Fruit fly (Drosophila melanogaster) whole organism, embryonic: ENCODE results near the gene CG6766.

Source experiments
- ATbp ChIP-seq: fragments of 200-800 bp; sonication (Bioruptor generic); optimal IDR thresholded peaks from 2 replicates; lab custom pipeline; 2017; ENCODE audit warnings: missing biosample characterization, mild to moderate bottlenecking, missing genetic modification characterization, missing genetic modification reagents
- Adf1 ChIP-seq: fragments of 200-800 bp; sonication (Bioruptor generic); IDR thresholded peaks from 2 replicates; pipeline ENCODE4 v1.3.6; 2022; ENCODE audit warnings: missing biosample characterization, missing genetic modification characterization
- Asciz ChIP-seq: fragments of 200-800 bp; sonication (Bioruptor generic); optimal IDR thresholded peaks from 2 replicates; lab custom pipeline; 2017; ENCODE audit warnings: missing biosample characterization, mild to moderate bottlenecking, missing genetic modification characterization, missing genetic modification reagents
- Awh ChIP-seq: fragments of 200-800 bp; sonication (Bioruptor generic); IDR thresholded peaks from 2 replicates; pipeline ENCODE4, ENCODE4 v1.3.6; 2022; ENCODE audit warnings: missing biosample characterization, missing genetic modification characterization
- BEAF-32 ChIP-seq: fragments of 200-800 bp; sonication (Bioruptor generic); optimal IDR thresholded peaks from 3 replicates; lab custom pipeline; 2017; ENCODE audit warnings: missing biosample characterization, missing genetic modification characterization, mild to moderate bottlenecking, moderate library complexity, missing genetic modification reagents
- Bdp1 ChIP-seq: fragments of 200-800 bp; sonication (Bioruptor generic); optimal IDR thresholded peaks from 3 replicates; lab custom pipeline; 2016; ENCODE audit warnings: missing biosample characterization, missing genetic modification characterization
- Bteb2 ChIP-seq: fragments of 200-800 bp; sonication (Bioruptor generic); optimal IDR thresholded peaks from 2 replicates; lab custom pipeline; 2016; ENCODE audit warnings: missing biosample characterization, missing genetic modification characterization
- CG10147 ChIP-seq: fragments of 200-800 bp; sonication (Bioruptor generic); optimal IDR thresholded peaks from 2 replicates; lab custom pipeline; 2019; ENCODE audit warnings: missing biosample characterization, mild to moderate bottlenecking, missing genetic modification characterization, moderate library complexity
- CG10274 ChIP-seq: fragments of 200-800 bp; sonication (Bioruptor generic); optimal IDR thresholded peaks from 3 replicates; lab custom pipeline; 2017; ENCODE audit warnings: missing biosample characterization, mild to moderate bottlenecking, missing genetic modification characterization
- CG10366 ChIP-seq: fragments of 200-800 bp; sonication (Bioruptor generic); IDR thresholded peaks from 2 replicates; pipeline ENCODE4 v1.3.6; 2022; ENCODE audit warnings: missing biosample characterization, missing genetic modification characterization
- CG11695 ChIP-seq: fragments of 200-800 bp; sonication (Bioruptor generic); IDR thresholded peaks from 3 replicates; pipeline ENCODE4 v1.3.6; 2022; ENCODE audit warnings: missing biosample characterization, missing genetic modification characterization
- CG11696 ChIP-seq: fragments of 200-800 bp; sonication (Bioruptor generic); IDR thresholded peaks from 2 replicates; pipeline ENCODE4 v1.3.6; 2022; ENCODE audit warnings: missing biosample characterization, missing genetic modification characterization
- CG12744 ChIP-seq: fragments of 200-800 bp; sonication (Bioruptor generic); optimal IDR thresholded peaks from 2 replicates; lab custom pipeline; 2016; ENCODE audit warnings: missing biosample characterization, missing genetic modification characterization
- CG12769 ChIP-seq: fragments of 200-800 bp; sonication (Bioruptor generic); optimal IDR thresholded peaks from 2 replicates; lab custom pipeline; 2019; ENCODE audit warnings: missing biosample characterization, mild to moderate bottlenecking, missing genetic modification characterization, moderate library complexity
- CG2199 ChIP-seq: fragments of 200-800 bp; sonication (Bioruptor generic); IDR thresholded peaks from 3 replicates; pipeline ENCODE4 v1.3.6; 2022; ENCODE audit warnings: missing biosample characterization, missing genetic modification characterization
- CG31441 ChIP-seq: fragments of 200-800 bp; sonication (Bioruptor generic); IDR thresholded peaks from 2 replicates; pipeline ENCODE4 v1.3.6; 2022; ENCODE audit warnings: missing biosample characterization, missing genetic modification characterization
- CG34224 ChIP-seq: fragments of 200-800 bp; sonication (Bioruptor generic); IDR thresholded peaks from 3 replicates; pipeline ENCODE4 v1.3.6; 2022; ENCODE audit warnings: missing biosample characterization, missing genetic modification characterization; ENCODE audit not compliant: partially characterized antibody
- CG4282 ChIP-seq: fragments of 200-800 bp; sonication (Bioruptor generic); optimal IDR thresholded peaks from 2 replicates; lab custom pipeline; 2016; ENCODE audit warnings: missing biosample characterization, missing genetic modification characterization
- CG4707 ChIP-seq: fragments of 200-800 bp; sonication (Bioruptor generic); optimal IDR thresholded peaks from 2 replicates; lab custom pipeline; 2018; ENCODE audit warnings: missing biosample characterization, mild to moderate bottlenecking, missing genetic modification characterization, moderate library complexity
- CG4730 ChIP-seq: fragments of 200-800 bp; sonication (Bioruptor generic); IDR thresholded peaks from 2 replicates; pipeline ENCODE4 v1.3.6; 2022; ENCODE audit warnings: missing biosample characterization, missing genetic modification characterization
- CG4820 ChIP-seq: fragments of 200-800 bp; sonication (Bioruptor generic); optimal IDR thresholded peaks from 3 replicates; lab custom pipeline; 2016; ENCODE audit warnings: missing biosample characterization, missing genetic modification characterization
- CG5953 ChIP-seq: fragments of 200-800 bp; sonication (Bioruptor generic); IDR thresholded peaks from 2 replicates; pipeline ENCODE4 v1.3.6; 2022; ENCODE audit warnings: missing biosample characterization, missing genetic modification characterization
- CG6813 ChIP-seq: fragments of 200-800 bp; sonication (Bioruptor generic); optimal IDR thresholded peaks from 2 replicates; lab custom pipeline; 2017; ENCODE audit warnings: missing biosample characterization, missing genetic modification characterization, mild to moderate bottlenecking, moderate library complexity, missing genetic modification reagents
- CG7786 ChIP-seq: fragments of 200-800 bp; sonication (Bioruptor generic); optimal IDR thresholded peaks from 2 replicates; lab custom pipeline; 2016; ENCODE audit warnings: missing biosample characterization, missing genetic modification characterization
- Doc2 ChIP-seq: fragments of 200-800 bp; sonication (Bioruptor generic); IDR thresholded peaks from 2 replicates; pipeline ENCODE4 v1.3.6; 2022; ENCODE audit warnings: missing biosample characterization, missing genetic modification characterization
- E2f2 ChIP-seq: fragments of 200-800 bp; sonication (Bioruptor generic); IDR thresholded peaks from 2 replicates; pipeline ENCODE4 v1.3.6; 2022; ENCODE audit warnings: missing biosample characterization, missing genetic modification characterization
- Hmr ChIP-seq: fragments of 200-800 bp; sonication (Bioruptor generic); optimal IDR thresholded peaks from 3 replicates; lab custom pipeline; 2017; ENCODE audit warnings: mild to moderate bottlenecking, missing biosample characterization, missing genetic modification reagents, missing genetic modification characterization
- Kr ChIP-seq: fragments of 200-800 bp; sonication (Bioruptor generic); optimal IDR thresholded peaks from 2 replicates; lab custom pipeline; 2017; ENCODE audit warnings: missing biosample characterization, mild to moderate bottlenecking, missing genetic modification characterization
- NC2β ChIP-seq: fragments of 200-800 bp; sonication (Bioruptor generic); optimal IDR thresholded peaks from 2 replicates; lab custom pipeline; 2016; ENCODE audit warnings: missing biosample characterization, missing genetic modification characterization
- Neu2 ChIP-seq: fragments of 200-800 bp; sonication (Bioruptor generic); optimal IDR thresholded peaks from 3 replicates; lab custom pipeline; 2016; ENCODE audit warnings: missing biosample characterization, missing genetic modification characterization, borderline replicate concordance
- PHDP ChIP-seq: fragments of 200-800 bp; sonication (Bioruptor generic); optimal IDR thresholded peaks from 3 replicates; lab custom pipeline; 2018; ENCODE audit warnings: missing biosample characterization, mild to moderate bottlenecking, missing genetic modification characterization, moderate library complexity
- Side ChIP-seq: fragments of 200-800 bp; sonication (Bioruptor generic); optimal IDR thresholded peaks from 2 replicates; lab custom pipeline; 2016; ENCODE audit warnings: missing biosample characterization, missing genetic modification characterization
- bsh ChIP-seq, 2 experiments: fragments of 200-800 bp; sonication (Bioruptor generic); optimal IDR thresholded peaks; 2 replicates each; lab custom pipeline; 2017 to 2018; ENCODE audit warnings: mild to moderate bottlenecking in 2 of 2, missing biosample characterization in 2 of 2, missing genetic modification characterization in 2 of 2, moderate library complexity in 1 of 2
- caup ChIP-seq: fragments of 200-800 bp; sonication (Bioruptor generic); optimal IDR thresholded peaks from 3 replicates; lab custom pipeline; 2017; ENCODE audit warnings: missing biosample characterization, mild to moderate bottlenecking, missing genetic modification characterization, moderate library complexity; ENCODE audit not compliant: severe bottlenecking
- chn ChIP-seq: fragments of 200-800 bp; sonication (Bioruptor generic); optimal IDR thresholded peaks from 2 replicates; lab custom pipeline; 2016; ENCODE audit warnings: missing biosample characterization, missing genetic modification characterization
- da ChIP-seq: fragments of 200-800 bp; sonication (Bioruptor generic); optimal IDR thresholded peaks from 2 replicates; lab custom pipeline; 2016; ENCODE audit warnings: missing biosample characterization, missing genetic modification characterization
- en ChIP-seq: fragments of 200-800 bp; sonication (Bioruptor generic); optimal IDR thresholded peaks from 2 replicates; lab custom pipeline; 2016; ENCODE audit warnings: missing biosample characterization, missing genetic modification characterization
- ewg ChIP-seq: fragments of 200-800 bp; sonication (Bioruptor generic); optimal IDR thresholded peaks from 3 replicates; lab custom pipeline; 2017; ENCODE audit warnings: mild to moderate bottlenecking, missing biosample characterization, missing genetic modification reagents, missing genetic modification characterization
- gem ChIP-seq: fragments of 200-800 bp; sonication (Bioruptor generic); optimal IDR thresholded peaks from 2 replicates; lab custom pipeline; 2019; ENCODE audit warnings: missing biosample characterization, mild to moderate bottlenecking, missing genetic modification characterization, moderate library complexity
- hbn ChIP-seq: fragments of 200-800 bp; sonication (Bioruptor generic); IDR thresholded peaks from 2 replicates; pipeline ENCODE4 v1.3.6; 2022; ENCODE audit warnings: missing biosample characterization, missing genetic modification characterization; ENCODE audit not compliant: partially characterized antibody
- her ChIP-seq: fragments of 200-800 bp; sonication (Bioruptor generic); optimal IDR thresholded peaks from 2 replicates; lab custom pipeline; 2016; ENCODE audit warnings: missing biosample characterization, missing genetic modification characterization
- maf-S ChIP-seq: fragments of 200-800 bp; sonication (Bioruptor generic); optimal IDR thresholded peaks from 2 replicates; lab custom pipeline; 2016; ENCODE audit warnings: missing biosample characterization, missing genetic modification characterization
- mirr ChIP-seq: fragments of 200-800 bp; sonication (Bioruptor generic); optimal IDR thresholded peaks from 3 replicates; lab custom pipeline; 2018; ENCODE audit warnings: missing biosample characterization, mild to moderate bottlenecking, missing genetic modification characterization
- ranshi ChIP-seq: fragments of 200-800 bp; sonication (Bioruptor generic); IDR thresholded peaks from 2 replicates; pipeline ENCODE4 v1.3.6; 2022; ENCODE audit warnings: missing biosample characterization, missing genetic modification characterization
- sd ChIP-seq: fragments of 200-800 bp; sonication (Bioruptor generic); optimal IDR thresholded peaks from 3 replicates; lab custom pipeline; 2018; ENCODE audit warnings: missing biosample characterization, mild to moderate bottlenecking, missing genetic modification characterization, moderate library complexity
- sens ChIP-seq: fragments of 200-800 bp; sonication (Bioruptor generic); peaks from one replicate; lab custom pipeline; 2016; ENCODE audit warnings: missing biosample characterization, missing genetic modification characterization
- slbo ChIP-seq: fragments of 200-800 bp; sonication (Bioruptor generic); IDR thresholded peaks from 2 replicates; pipeline ENCODE4 v1.3.6; 2022; ENCODE audit warnings: missing biosample characterization, missing genetic modification characterization
- tgo ChIP-seq: fragments of 200-800 bp; sonication (Bioruptor generic); IDR thresholded peaks from 3 replicates; pipeline ENCODE4 v1.3.6; 2022; ENCODE audit warnings: missing biosample characterization, missing genetic modification characterization
- tio ChIP-seq: fragments of 200-800 bp; sonication (Bioruptor generic); optimal IDR thresholded peaks from 2 replicates; lab custom pipeline; 2017; ENCODE audit warnings: missing biosample characterization, missing genetic modification characterization, inconsistent platforms
- trem ChIP-seq: fragments of 200-800 bp; optimal IDR thresholded peaks from 3 replicates; lab custom pipeline; 2019; ENCODE audit warnings: missing biosample characterization, mild to moderate bottlenecking, missing genetic modification characterization, moderate library complexity
- usp ChIP-seq: fragments of >200 bp; optimal IDR thresholded peaks from 2 replicates; lab custom pipeline; 2017; ENCODE audit warnings: missing biosample characterization, missing genetic modification characterization
- wor ChIP-seq: fragments of 200-800 bp; sonication (Bioruptor generic); IDR thresholded peaks from 2 replicates; pipeline ENCODE4 v1.3.6; 2022; ENCODE audit warnings: missing biosample characterization, missing genetic modification characterization

CG6766 gene

dm6 chr2L:12063035-12063434 is 22.5 kb upstream of the CG6766 start, which contains the start of gene Rab3-GAP (continued):
- TF ChIP-seq hbn (peak; percentile 63), CG2199 (no peak), CG4707 (GFP tag; lab: Kevin White, UChicago) (no peak), caup (GFP tag; lab: Kevin White, UChicago) (no peak), Neu2 (GFP tag; lab: Kevin White, UChicago) (no peak), gem (no peak), ATbp (no peak), usp (GFP tag; lab: Kevin White, UChicago) (no peak), CG10366 (GFP tag; lab: Robert Waterston, UW) (no peak), CG4730 (GFP tag; lab: Robert Waterston, UW) (no peak), sens (GFP tag; lab: Kevin White, UChicago) (peak; percentile 87), CG12744 (GFP tag; lab: Kevin White, UChicago) (no peak), slbo (GFP tag; lab: Robert Waterston, UW) (peak; percentile 66), NC2β (GFP tag; lab: Kevin White, UChicago) (no peak), CG12769 (tag; lab: Kevin White, UChicago) (no peak), Kr (GFP tag; lab: Kevin White, UChicago) (no peak), wor (GFP tag; lab: Robert Waterston, UW) (no peak), en (no peak), tio (GFP tag; lab: Kevin White, UChicago) (no peak), Bteb2 (GFP tag; lab: Kevin White, UChicago) (peak; percentile 27), CG4282 (GFP tag; lab: Kevin White, UChicago) (no peak), CG4820 (GFP tag; lab: Kevin White, UChicago) (no peak), Asciz (GFP tag; lab: Kevin White, UChicago) (peak; percentile 36), bsh (GFP tag; optimal IDR thresholded peaks at IDR 0.05; lab: Kevin White, UChicago) (peak in 1 of 2 experiments; percentile 39), E2f2 (GFP tag; lab: Robert Waterston, UW) (peak; percentile 23; the same call in 1 of the 2 replicates), Doc2 (GFP tag; lab: Robert Waterston, UW) (no peak), tgo (GFP tag; lab: Robert Waterston, UW) (peak; percentile 38; the same call in 1 of the 3 replicates), CG10147 (GFP tag; lab: Kevin White, UChicago) (peak; percentile 7), Hmr (GFP tag; lab: Kevin White, UChicago) (no peak), CG6813 (GFP tag; lab: Kevin White, UChicago) (no peak), trem (tag; lab: Kevin White, UChicago) (peak; percentile 78), CG11695 (GFP tag; lab: Robert Waterston, UW) (peak; percentile 44; the same call in 1 of the 3 replicates), PHDP (peak; percentile 29), BEAF-32 (GFP tag; lab: Kevin White, UChicago) (peak; percentile 36), her (GFP tag; lab: Kevin White, UChicago) (no peak), CG7786 (no peak), ranshi (GFP tag; lab: Robert Waterston, UW) (no peak), mirr (GFP tag; lab: Kevin White, UChicago) (no peak), Side (GFP tag; lab: Kevin White, UChicago) (no peak), Adf1 (GFP tag; lab: Robert Waterston, UW) (no peak), Awh (GFP tag; lab: Robert Waterston, UW) (no peak), CG31441 (GFP tag; lab: Robert Waterston, UW) (no peak; the same call in 1 of the 2 replicates), chn (no peak), sd (tag; lab: Kevin White, UChicago) (no peak), CG34224 (GFP tag; lab: Robert Waterston, UW) (peak; percentile 79), CG5953 (no peak), Bdp1 (no peak), maf-S (GFP tag; lab: Kevin White, UChicago) (no peak), CG10274 (GFP tag; lab: Kevin White, UChicago) (no peak), CG11696 (GFP tag; lab: Robert Waterston, UW) (no peak), da (no peak), ewg (GFP tag; lab: Kevin White, UChicago) (no peak)
